Fruit fly (Drosophila melanogaster) whole organism: Measurements from ENCODE around the gene erm.

Experiments
- CG8478 ChIP-seq: fragments of >200 bp; optimal IDR thresholded peaks from 2 replicates; lab custom pipeline; 2018; ENCODE audit warnings: inconsistent platforms
- Dll ChIP-seq: fragments of >200 bp; optimal IDR thresholded peaks from 2 replicates; lab custom pipeline; 2017
- EcR ChIP-seq, 2 experiments: fragments of >200 bp; optimal IDR thresholded peaks; 2 replicates each; lab custom pipeline; 2017; ENCODE audit warnings: missing biosample characterization in 2 of 2, missing genetic modification characterization in 2 of 2, missing genetic modification reagents in 2 of 2
- psq ChIP-seq: fragments of >200 bp; optimal IDR thresholded peaks from 2 replicates; lab custom pipeline; 2017
- usp ChIP-seq: fragments of >200 bp; optimal IDR thresholded peaks from 2 replicates; lab custom pipeline; 2017; ENCODE audit warnings: missing biosample characterization, missing genetic modification characterization, mixed read lengths

DNA sequence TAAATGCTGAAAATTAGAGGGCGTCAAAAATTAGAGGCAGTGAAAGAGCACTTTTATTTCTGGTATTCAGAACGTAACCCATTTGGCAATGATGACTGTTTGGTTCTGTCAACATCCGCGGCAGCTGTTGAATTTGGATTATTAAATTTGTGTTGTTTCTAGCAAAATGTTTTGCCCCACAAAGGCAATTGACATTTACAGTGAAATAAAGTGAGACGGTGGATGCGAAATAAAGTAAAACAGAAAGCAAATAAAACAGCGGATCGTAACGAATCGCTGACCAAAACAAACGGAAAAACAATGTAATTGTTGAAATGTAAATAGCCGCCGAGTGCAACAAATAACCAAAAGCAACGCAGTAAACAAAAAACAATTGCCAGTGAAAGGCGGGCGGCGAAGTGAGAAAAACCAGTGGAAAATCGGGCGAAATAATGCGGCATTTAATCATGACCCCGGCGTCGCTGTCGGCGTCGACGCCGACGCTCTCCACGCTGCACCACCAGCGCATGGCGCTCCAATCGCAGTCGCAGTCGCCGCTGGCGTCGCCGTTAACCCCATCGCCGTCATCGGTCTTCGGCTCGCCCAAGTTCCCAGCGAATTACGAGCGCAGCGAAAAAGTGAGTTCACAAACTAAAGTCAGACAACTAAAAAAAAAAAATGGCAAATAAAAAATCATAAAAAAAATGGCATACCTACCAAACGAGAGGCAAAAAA lies 57.0 kb downstream of the erm start:
- TF ChIP-seq CG8478 (lab: Kevin White, UChicago) (no peak), psq (lab: Kevin White, UChicago) (no peak), usp (GFP tag; lab: Kevin White, UChicago) (no peak), EcR (GFP tag; optimal IDR thresholded peaks at IDR 0.05; lab: Kevin White, UChicago) (no peak), Dll (lab: Kevin White, UChicago) (no peak)
